Fruit fly (Drosophila melanogaster) whole organism, prepupa: ENCODE data around the gene Dnaaf5.

Experiments used
- Blimp-1 ChIP-seq: fragments of 200-800 bp; sonication (Bioruptor generic); optimal IDR thresholded peaks from 3 replicates; lab custom pipeline; 2017; ENCODE audit warnings: missing biosample characterization, missing genetic modification characterization, mild to moderate bottlenecking, moderate library complexity, missing genetic modification reagents
- CG10631 ChIP-seq: fragments of 200-800 bp; sonication (Bioruptor generic); optimal IDR thresholded peaks from 2 replicates; lab custom pipeline; 2016; ENCODE audit warnings: missing biosample characterization, missing genetic modification characterization
- CG11294 ChIP-seq: fragments of 200-800 bp; sonication (Bioruptor generic); IDR thresholded peaks from 2 replicates; pipeline ENCODE4 v1.3.6; 2022; ENCODE audit warnings: missing biosample characterization, missing genetic modification characterization
- CG15336 ChIP-seq: fragments of 200-800 bp; sonication (Bioruptor generic); IDR thresholded peaks from 2 replicates; pipeline ENCODE4 v1.3.6; 2022; ENCODE audit warnings: missing biosample characterization, missing genetic modification characterization
- CG1621 ChIP-seq: fragments of 200-800 bp; sonication (Bioruptor generic); optimal IDR thresholded peaks from 3 replicates; lab custom pipeline; 2018; ENCODE audit warnings: missing biosample characterization, mild to moderate bottlenecking, missing genetic modification characterization
- CG3032 ChIP-seq: fragments of 200-800 bp; optimal IDR thresholded peaks from 2 replicates; lab custom pipeline; 2019; ENCODE audit warnings: missing biosample characterization, mild to moderate bottlenecking, missing genetic modification characterization, moderate library complexity
- CG31627 ChIP-seq: fragments of 200-800 bp; sonication (Bioruptor generic); optimal IDR thresholded peaks from 3 replicates; lab custom pipeline; 2016; ENCODE audit warnings: missing biosample characterization, missing genetic modification characterization
- CG32006 ChIP-seq: fragments of 200-800 bp; sonication (Bioruptor generic); optimal IDR thresholded peaks from 3 replicates; lab custom pipeline; 2017; ENCODE audit warnings: missing biosample characterization, mild to moderate bottlenecking, missing genetic modification characterization
- CG4318 ChIP-seq: fragments of 200-800 bp; sonication (Bioruptor generic); optimal IDR thresholded peaks from 3 replicates; lab custom pipeline; 2017; ENCODE audit warnings: missing biosample characterization, mild to moderate bottlenecking, missing genetic modification characterization
- CG6163 ChIP-seq: fragments of 200-800 bp; sonication (Bioruptor generic); IDR thresholded peaks from 3 replicates; pipeline ENCODE4 v1.3.6; 2022; ENCODE audit warnings: missing biosample characterization, missing genetic modification characterization
- CG6276 ChIP-seq: fragments of 200-800 bp; sonication (Bioruptor generic); optimal IDR thresholded peaks from 2 replicates; lab custom pipeline; 2017; ENCODE audit warnings: missing biosample characterization, mild to moderate bottlenecking, missing genetic modification characterization
- CG6792 ChIP-seq: fragments of 200-800 bp; sonication (Bioruptor generic); optimal IDR thresholded peaks from 3 replicates; lab custom pipeline; 2016; ENCODE audit warnings: missing biosample characterization, missing genetic modification characterization
- CG6808 ChIP-seq: fragments of 200-800 bp; sonication (Bioruptor generic); optimal IDR thresholded peaks from 3 replicates; lab custom pipeline; 2017; ENCODE audit warnings: missing biosample characterization, missing genetic modification characterization, mild to moderate bottlenecking, moderate library complexity, missing genetic modification reagents
- CG6854 ChIP-seq: fragments of 200-800 bp; sonication (Bioruptor generic); optimal IDR thresholded peaks from 2 replicates; lab custom pipeline; 2017; ENCODE audit warnings: missing biosample characterization, mild to moderate bottlenecking, missing genetic modification characterization
- CG7368 ChIP-seq: fragments of 200-800 bp; sonication (Bioruptor generic); optimal IDR thresholded peaks from 3 replicates; lab custom pipeline; 2016; ENCODE audit warnings: missing biosample characterization, missing genetic modification characterization
- CG8319 ChIP-seq: fragments of 200-800 bp; sonication (Bioruptor generic); optimal IDR thresholded peaks from 3 replicates; lab custom pipeline; 2016; ENCODE audit warnings: missing biosample characterization, missing genetic modification characterization
- CG9139 ChIP-seq: fragments of 200-800 bp; sonication (Bioruptor generic); optimal IDR thresholded peaks from 3 replicates; lab custom pipeline; 2017; ENCODE audit warnings: missing biosample characterization, mild to moderate bottlenecking, missing genetic modification characterization
- Eip75B ChIP-seq: fragments of 200-800 bp; sonication (Bioruptor generic); optimal IDR thresholded peaks from 3 replicates; lab custom pipeline; 2016; ENCODE audit warnings: missing biosample characterization, missing genetic modification characterization
- Eip78C ChIP-seq: fragments of 200-800 bp; sonication (Bioruptor generic); peaks from one replicate; lab custom pipeline; 2016; ENCODE audit warnings: missing biosample characterization, missing genetic modification characterization
- Ets96B ChIP-seq: fragments of 200-800 bp; optimal IDR thresholded peaks from 2 replicates; lab custom pipeline; 2019; ENCODE audit warnings: missing biosample characterization, mild to moderate bottlenecking, missing genetic modification characterization, moderate library complexity
- Hr38 ChIP-seq: sonication (Bioruptor generic); optimal IDR thresholded peaks from 2 replicates; lab custom pipeline; 2016; ENCODE audit warnings: missing biosample characterization, missing genetic modification characterization
- Hr4 ChIP-seq: fragments of 200-800 bp; sonication (Bioruptor generic); optimal IDR thresholded peaks from 3 replicates; lab custom pipeline; 2016; ENCODE audit warnings: missing biosample characterization, missing genetic modification characterization
- Met ChIP-seq: fragments of 200-800 bp; sonication (Bioruptor generic); optimal IDR thresholded peaks from 3 replicates; lab custom pipeline; 2016; ENCODE audit warnings: missing biosample characterization, missing genetic modification characterization
- Sox102F ChIP-seq: fragments of 200-800 bp; sonication (Bioruptor generic); optimal IDR thresholded peaks from 2 replicates; lab custom pipeline; 2016; ENCODE audit warnings: missing biosample characterization, mild to moderate bottlenecking, missing genetic modification characterization
- Sox14 ChIP-seq: fragments of 200-800 bp; sonication (Bioruptor generic); optimal IDR thresholded peaks from 3 replicates; lab custom pipeline; 2016; ENCODE audit warnings: missing biosample characterization, missing genetic modification characterization
- Sox15 ChIP-seq: fragments of 200-800 bp; sonication (Bioruptor generic); optimal IDR thresholded peaks from 3 replicates; lab custom pipeline; 2016; ENCODE audit warnings: missing biosample characterization, missing genetic modification characterization
- acj6 ChIP-seq: fragments of 200-800 bp; sonication (Bioruptor generic); optimal IDR thresholded peaks from 3 replicates; lab custom pipeline; 2016; ENCODE audit warnings: missing biosample characterization, missing genetic modification characterization
- cyc ChIP-seq: fragments of 200-800 bp; sonication (Bioruptor generic); optimal IDR thresholded peaks from 3 replicates; lab custom pipeline; 2016; ENCODE audit warnings: missing biosample characterization, missing genetic modification characterization
- dac ChIP-seq: fragments of 200-800 bp; sonication (Bioruptor generic); optimal IDR thresholded peaks from 2 replicates; lab custom pipeline; 2017; ENCODE audit warnings: missing biosample characterization, mild to moderate bottlenecking, missing genetic modification characterization
- dsx ChIP-seq: fragments of 200-800 bp; optimal IDR thresholded peaks from 3 replicates; lab custom pipeline; 2019; ENCODE audit warnings: missing biosample characterization, mild to moderate bottlenecking, missing genetic modification characterization, moderate library complexity; ENCODE audit not compliant: poor library complexity, severe bottlenecking
- eg ChIP-seq: fragments of 200-800 bp; sonication (Bioruptor generic); IDR thresholded peaks from 3 replicates; pipeline ENCODE4 v1.3.6; 2022; ENCODE audit warnings: missing biosample characterization, missing genetic modification characterization
- fd59A ChIP-seq: fragments of 200-800 bp; sonication (Bioruptor generic); optimal IDR thresholded peaks from 2 replicates; lab custom pipeline; 2017; ENCODE audit warnings: missing biosample characterization, mild to moderate bottlenecking, missing genetic modification characterization, missing genetic modification reagents
- fd85E ChIP-seq: fragments of 200-800 bp; sonication (Bioruptor generic); optimal IDR thresholded peaks from 3 replicates; lab custom pipeline; 2016; ENCODE audit warnings: missing biosample characterization, missing genetic modification characterization
- fkh ChIP-seq: fragments of 200-800 bp; sonication (Bioruptor generic); optimal IDR thresholded peaks from 3 replicates; lab custom pipeline; 2017; ENCODE audit warnings: missing biosample characterization, mild to moderate bottlenecking, missing genetic modification characterization, moderate library complexity
- lz ChIP-seq: fragments of 200-800 bp; sonication (Bioruptor generic); optimal IDR thresholded peaks from 3 replicates; lab custom pipeline; 2016; ENCODE audit warnings: missing biosample characterization, missing genetic modification characterization
- net ChIP-seq: fragments of 200-800 bp; sonication (Bioruptor generic); optimal IDR thresholded peaks from 3 replicates; lab custom pipeline; 2016; ENCODE audit warnings: missing biosample characterization, missing genetic modification characterization
- salr ChIP-seq, 2 experiments: fragments of 200-800 bp; sonication (Bioruptor generic); optimal IDR thresholded peaks; 3 replicates each; lab custom pipeline; 2016 to 2018; ENCODE audit warnings: missing biosample characterization in 2 of 2, missing genetic modification characterization in 2 of 2, mild to moderate bottlenecking in 1 of 2
- ss ChIP-seq, 2 experiments: fragments of 200-800 bp; sonication (Bioruptor generic); optimal IDR thresholded peaks; 2 replicates in 1 of 2; 3 replicates in 1 of 2; lab custom pipeline; 2017 to 2018; ENCODE audit warnings: mild to moderate bottlenecking in 2 of 2, missing biosample characterization in 2 of 2, missing genetic modification characterization in 2 of 2, moderate library complexity in 1 of 2
- svp ChIP-seq: fragments of 200-800 bp; sonication (Bioruptor generic); peaks from one replicate; lab custom pipeline; 2016; ENCODE audit warnings: missing biosample characterization, missing genetic modification characterization
- topi ChIP-seq: fragments of 200-800 bp; sonication (Bioruptor generic); optimal IDR thresholded peaks from 3 replicates; lab custom pipeline; 2016; ENCODE audit warnings: missing biosample characterization, missing genetic modification characterization
- vri ChIP-seq: fragments of 200-800 bp; sonication (Bioruptor generic); optimal IDR thresholded peaks from 3 replicates; lab custom pipeline; 2016; ENCODE audit warnings: missing biosample characterization, mild to moderate bottlenecking, missing genetic modification characterization

Dnaaf5 gene

dm6 chr3R:14353733-14354152, 7.8 kb downstream of the Dnaaf5 start (continued):
- TF ChIP-seq Met (GFP tag; lab: Kevin White, UChicago) (peak; percentile 73), Blimp-1 (GFP tag; lab: Kevin White, UChicago) (peak; percentile 86), Eip78C (GFP tag; lab: Kevin White, UChicago) (peak; percentile 90), CG8319 (peak; percentile 84), CG6808 (GFP tag; lab: Kevin White, UChicago) (peak; percentile 91), Sox15 (GFP tag; lab: Kevin White, UChicago) (peak; percentile 79), lz (GFP tag; lab: Kevin White, UChicago) (peak; percentile 77), CG7368 (GFP tag; lab: Kevin White, UChicago) (peak; percentile 82)

dm6 chr3R:14351418-14351817, 10.2 kb downstream of the Dnaaf5 start:
- no peak for TF ChIP-seq eg (GFP tag; lab: Robert Waterston, UW)
- TF ChIP-seq Eip78C (GFP tag; lab: Kevin White, UChicago) = peak; percentile 48
- no peak for TF ChIP-seq CG9139 (GFP tag; lab: Kevin White, UChicago)
- no peak for TF ChIP-seq CG6163 (GFP tag; lab: Robert Waterston, UW)
- peak; percentile 5 for TF ChIP-seq topi
- peak; percentile 20 for TF ChIP-seq Met (GFP tag; lab: Kevin White, UChicago)
- no peak for TF ChIP-seq Eip75B (GFP tag; lab: Kevin White, UChicago)
- TF ChIP-seq, all 60 proteins: peak for 3

dm6 chr3R:14348480-14348879, 13.1 kb downstream of the Dnaaf5 start:
- TF ChIP-seq CG6276 (GFP tag; lab: Kevin White, UChicago) = no peak
- TF ChIP-seq Eip78C (GFP tag; lab: Kevin White, UChicago) = peak; percentile 67
- TF ChIP-seq, all 60 proteins: peak for 1

- peak; percentile 52 for TF ChIP-seq acj6
- peak; percentile 55 for TF ChIP-seq CG15336 (GFP tag; lab: Robert Waterston, UW)
- TF ChIP-seq fd59A (GFP tag; lab: Kevin White, UChicago) = no peak
- peak; percentile 40 for TF ChIP-seq lz (GFP tag; lab: Kevin White, UChicago)
- peak in 1 of 2 experiments; percentile 20 for TF ChIP-seq ss (GFP tag; optimal IDR thresholded peaks at IDR 0.05; lab: Kevin White, UChicago)
- no peak for TF ChIP-seq fkh (GFP tag; lab: Kevin White, UChicago)
- TF ChIP-seq Eip78C (GFP tag; lab: Kevin White, UChicago) = peak; percentile 86
- TF ChIP-seq CG8319 = no peak
- peak; percentile 39 for TF ChIP-seq dsx (GFP tag; lab: Kevin White, UChicago)
- TF ChIP-seq Sox14 (GFP tag; lab: Kevin White, UChicago) = peak; percentile 28
- TF ChIP-seq CG3032 = peak; percentile 9
- peak; percentile 52 for TF ChIP-seq CG4318
- TF ChIP-seq CG11294 (GFP tag; lab: Robert Waterston, UW) = no peak
- TF ChIP-seq Sox102F (GFP tag; lab: Kevin White, UChicago) = peak; percentile 6
- TF ChIP-seq CG6808 (GFP tag; lab: Kevin White, UChicago) = no peak
- peak; percentile 2 for TF ChIP-seq CG7368 (GFP tag; lab: Kevin White, UChicago)
- peak; percentile 66 for TF ChIP-seq Hr4 (GFP tag; lab: Kevin White, UChicago)
- no peak for TF ChIP-seq Sox15 (GFP tag; lab: Kevin White, UChicago)
- TF ChIP-seq Met (GFP tag; lab: Kevin White, UChicago) = peak; percentile 44
- TF ChIP-seq vri (GFP tag; lab: Kevin White, UChicago) = no peak
- TF ChIP-seq net (GFP tag; lab: Kevin White, UChicago) = peak; percentile 20
- peak; percentile 33; the same call in 1 of the 3 replicates for TF ChIP-seq eg (GFP tag; lab: Robert Waterston, UW)
- TF ChIP-seq CG32006 = peak; percentile 76
- TF ChIP-seq CG10631 = peak; percentile 64
- TF ChIP-seq CG6854 (GFP tag; lab: Kevin White, UChicago) = no peak
- no peak for TF ChIP-seq CG9139 (GFP tag; lab: Kevin White, UChicago)
- no peak for TF ChIP-seq CG31627
- TF ChIP-seq fd85E (GFP tag; lab: Kevin White, UChicago) = no peak
- no peak for TF ChIP-seq cyc (GFP tag; lab: Kevin White, UChicago)
- TF ChIP-seq Eip75B (GFP tag; lab: Kevin White, UChicago) = peak; percentile 36
- TF ChIP-seq svp (GFP tag; lab: Kevin White, UChicago) = peak; percentile 63
- TF ChIP-seq CG6792 (GFP tag; lab: Kevin White, UChicago) = peak; percentile 3
- no peak for TF ChIP-seq Hr38 (GFP tag; lab: Kevin White, UChicago)
- peak in 1 of 2 experiments; percentile 51 for TF ChIP-seq salr (GFP tag; optimal IDR thresholded peaks at IDR 0.05; lab: Kevin White, UChicago)
- TF ChIP-seq CG1621 = peak; percentile 19
- peak; percentile 32 for TF ChIP-seq dac
- TF ChIP-seq Ets96B (tag; lab: Kevin White, UChicago) = peak; percentile 34
Measured at dm6 chr3R:14346838-14347745, 14.5 kb downstream of the Dnaaf5 start.
